Fruit fly (Drosophila melanogaster) whole organism, embryonic: Measurements from ENCODE around the gene eco.

Source experiments
- ATbp ChIP-seq: fragments of 200-800 bp; sonication (Bioruptor generic); optimal IDR thresholded peaks from 2 replicates; lab custom pipeline; 2017; ENCODE audit warnings: missing biosample characterization, mild to moderate bottlenecking, missing genetic modification characterization, missing genetic modification reagents
- CG11093 ChIP-seq: fragments of 200-800 bp; sonication (Bioruptor generic); IDR thresholded peaks from 3 replicates; pipeline ENCODE4 v1.3.6; 2022; ENCODE audit warnings: missing biosample characterization, missing genetic modification characterization
- CG11456 ChIP-seq: fragments of 200-800 bp; sonication (Bioruptor generic); IDR thresholded peaks from 3 replicates; pipeline ENCODE4 v1.3.6; 2022; ENCODE audit warnings: missing biosample characterization, missing genetic modification characterization
- CG14667 ChIP-seq: fragments of 200-800 bp; sonication (Bioruptor generic); IDR thresholded peaks from 2 replicates; pipeline ENCODE4 v1.3.6; 2022; ENCODE audit warnings: missing biosample characterization, missing genetic modification characterization
- CG14965 ChIP-seq: fragments of 200-800 bp; sonication (Bioruptor generic); optimal IDR thresholded peaks from 2 replicates; lab custom pipeline; 2016; ENCODE audit warnings: missing biosample characterization, missing genetic modification characterization, borderline replicate concordance
- CG1603 ChIP-seq: fragments of 200-800 bp; sonication (Bioruptor generic); optimal IDR thresholded peaks from 2 replicates; lab custom pipeline; 2019; ENCODE audit warnings: missing biosample characterization, mild to moderate bottlenecking, missing genetic modification characterization, moderate library complexity
- CG16779 ChIP-seq: fragments of 200-800 bp; sonication (Bioruptor generic); IDR thresholded peaks from 2 replicates; pipeline ENCODE4 v1.3.6; 2022; ENCODE audit warnings: missing biosample characterization, missing genetic modification characterization
- CG17568 ChIP-seq: fragments of 200-800 bp; sonication (Bioruptor generic); optimal IDR thresholded peaks from 2 replicates; lab custom pipeline; 2018; ENCODE audit warnings: missing biosample characterization, mild to moderate bottlenecking, missing genetic modification characterization, moderate library complexity
- CG2199 ChIP-seq: fragments of 200-800 bp; sonication (Bioruptor generic); IDR thresholded peaks from 3 replicates; pipeline ENCODE4 v1.3.6; 2022; ENCODE audit warnings: missing biosample characterization, missing genetic modification characterization
- CG33557 ChIP-seq: fragments of 200-800 bp; sonication (Bioruptor generic); optimal IDR thresholded peaks from 2 replicates; lab custom pipeline; 2019; ENCODE audit warnings: missing biosample characterization, mild to moderate bottlenecking, missing genetic modification characterization, moderate library complexity
- CG6654 ChIP-seq: fragments of 200-800 bp; sonication (Bioruptor generic); optimal IDR thresholded peaks from 2 replicates; lab custom pipeline; 2017; ENCODE audit warnings: missing biosample characterization, mild to moderate bottlenecking, missing genetic modification characterization
- CG8089 ChIP-seq: fragments of 200-800 bp; sonication (Bioruptor generic); optimal IDR thresholded peaks from 3 replicates; lab custom pipeline; 2016; ENCODE audit warnings: missing biosample characterization, missing genetic modification characterization
- CG8924 ChIP-seq: fragments of 200-800 bp; optimal IDR thresholded peaks from 3 replicates; lab custom pipeline; 2019; ENCODE audit warnings: missing biosample characterization, mild to moderate bottlenecking, missing genetic modification characterization, moderate library complexity
- Dek ChIP-seq: fragments of 200-800 bp; sonication (Bioruptor generic); optimal IDR thresholded peaks from 3 replicates; lab custom pipeline; 2019; ENCODE audit warnings: missing biosample characterization, mild to moderate bottlenecking, missing genetic modification characterization, moderate library complexity
- Ets65A ChIP-seq: fragments of 200-800 bp; sonication (Bioruptor generic); peaks from one replicate; lab custom pipeline; 2016; ENCODE audit warnings: missing biosample characterization, missing genetic modification characterization
- HmgZ ChIP-seq: fragments of 200-800 bp; sonication (Bioruptor generic); optimal IDR thresholded peaks from 2 replicates; lab custom pipeline; 2018; ENCODE audit warnings: missing biosample characterization, mild to moderate bottlenecking, missing genetic modification characterization
- Hmx ChIP-seq: fragments of 200-800 bp; sonication (Bioruptor generic); optimal IDR thresholded peaks from 2 replicates; lab custom pipeline; 2016; ENCODE audit warnings: missing biosample characterization, missing genetic modification characterization
- Hr39 ChIP-seq: fragments of >200 bp; optimal IDR thresholded peaks from 2 replicates; lab custom pipeline; 2017
- Hr51 ChIP-seq, 2 experiments: fragments of 200-800 bp; sonication (Bioruptor generic); optimal IDR thresholded peaks; 2 replicates in 1 of 2; 3 replicates in 1 of 2; lab custom pipeline; 2016 to 2018; ENCODE audit warnings: missing biosample characterization in 2 of 2, missing genetic modification characterization in 2 of 2, mild to moderate bottlenecking in 1 of 2, moderate library complexity in 1 of 2
- MBD-R2 ChIP-seq: fragments of 200-800 bp; sonication (Bioruptor generic); IDR thresholded peaks from 2 replicates; pipeline ENCODE4 v1.3.6; 2022; ENCODE audit warnings: missing biosample characterization, missing genetic modification characterization
- Meics ChIP-seq: fragments of 200-800 bp; sonication (Bioruptor generic); optimal IDR thresholded peaks from 2 replicates; lab custom pipeline; 2017; ENCODE audit warnings: missing biosample characterization, mild to moderate bottlenecking, missing genetic modification characterization
- NC2α ChIP-seq: fragments of 200-800 bp; sonication (Bioruptor generic); optimal IDR thresholded peaks from 2 replicates; lab custom pipeline; 2016; ENCODE audit warnings: missing biosample characterization, missing genetic modification characterization
- Stat92E ChIP-seq, 3 experiments: fragments of >200 bp in 2 of 3; fragments of 200-800 bp in 1 of 3; sonication (Bioruptor generic) in 1 of 3; optimal IDR thresholded peaks; 2 replicates each; lab custom pipeline; 2017 to 2019; ENCODE audit warnings: missing biosample characterization in 3 of 3, missing genetic modification characterization in 3 of 3, mild to moderate bottlenecking in 1 of 3, moderate library complexity in 1 of 3
- Taf1 ChIP-seq: fragments of 200-800 bp; sonication (Bioruptor generic); IDR thresholded peaks from 2 replicates; pipeline ENCODE4 v1.3.6; 2022; ENCODE audit warnings: missing biosample characterization, missing genetic modification characterization
- Xrp1 ChIP-seq: fragments of 200-800 bp; sonication (Bioruptor generic); IDR thresholded peaks from 2 replicates; pipeline ENCODE4 v1.3.6; 2022; ENCODE audit warnings: missing biosample characterization, missing genetic modification characterization
- ase ChIP-seq: fragments of 200-800 bp; sonication (Bioruptor generic); IDR thresholded peaks from 3 replicates; pipeline ENCODE4 v1.3.6; 2022; ENCODE audit warnings: missing biosample characterization, missing genetic modification characterization
- danr ChIP-seq: fragments of 200-800 bp; sonication (Bioruptor generic); IDR thresholded peaks from 2 replicates; pipeline ENCODE4 v1.3.6; 2022; ENCODE audit warnings: missing biosample characterization, missing genetic modification characterization
- gfzf ChIP-seq: fragments of 200-800 bp; sonication (Bioruptor generic); optimal IDR thresholded peaks from 2 replicates; lab custom pipeline; 2016; ENCODE audit warnings: missing biosample characterization, mild to moderate bottlenecking, missing genetic modification characterization, moderate library complexity
- gsb ChIP-seq: fragments of 200-800 bp; sonication (Bioruptor generic); IDR thresholded peaks from 2 replicates; pipeline ENCODE4 v1.3.6; 2022; ENCODE audit warnings: missing biosample characterization, missing genetic modification characterization
- insv ChIP-seq, 2 experiments: fragments of 200-800 bp; sonication (Bioruptor generic); optimal IDR thresholded peaks; 3 replicates each; lab custom pipeline; 2016 to 2018; ENCODE audit warnings: missing biosample characterization in 2 of 2, missing genetic modification characterization in 2 of 2
- klu ChIP-seq: fragments of 200-800 bp; sonication (Bioruptor generic); IDR thresholded peaks from 2 replicates; pipeline ENCODE4 v1.3.6; 2022; ENCODE audit warnings: missing biosample characterization, missing genetic modification characterization
- lov ChIP-seq, 2 experiments: fragments of 200-800 bp in 1 of 2; fragments of >200 bp in 1 of 2; sonication (Bioruptor generic) in 1 of 2; IDR thresholded peaks in 1 of 2; optimal IDR thresholded peaks in 1 of 2; 2 replicates in 1 of 2; 3 replicates in 1 of 2; pipeline versions ENCODE4 v1.3.6 to Lab custom; 2017 to 2022; ENCODE audit warnings: missing biosample characterization in 1 of 2, missing genetic modification characterization in 1 of 2
- nom ChIP-seq: fragments of 200-800 bp; sonication (Bioruptor generic); optimal IDR thresholded peaks from 2 replicates; lab custom pipeline; 2017; ENCODE audit warnings: missing biosample characterization, missing genetic modification characterization, mild to moderate bottlenecking, moderate library complexity, missing genetic modification reagents
- onecut ChIP-seq: fragments of 200-800 bp; sonication (Bioruptor generic); IDR thresholded peaks from 2 replicates; pipeline ENCODE4 v1.3.6; 2022; ENCODE audit warnings: missing biosample characterization, missing genetic modification characterization
- pho ChIP-seq: fragments of 200-800 bp; sonication (Bioruptor generic); optimal IDR thresholded peaks from 2 replicates; lab custom pipeline; 2016; ENCODE audit warnings: missing biosample characterization, missing genetic modification characterization
- sens ChIP-seq: fragments of 200-800 bp; sonication (Bioruptor generic); peaks from one replicate; lab custom pipeline; 2016; ENCODE audit warnings: missing biosample characterization, missing genetic modification characterization
- sug ChIP-seq: fragments of 200-800 bp; optimal IDR thresholded peaks from 2 replicates; lab custom pipeline; 2019; ENCODE audit warnings: missing biosample characterization, mild to moderate bottlenecking, missing genetic modification characterization, moderate library complexity
- vvl ChIP-seq: fragments of 200-800 bp; sonication (Bioruptor generic); IDR thresholded peaks from 2 replicates; pipeline ENCODE4 v1.3.6; 2022; ENCODE audit warnings: missing biosample characterization, missing genetic modification characterization

The eco gene

DNA sequence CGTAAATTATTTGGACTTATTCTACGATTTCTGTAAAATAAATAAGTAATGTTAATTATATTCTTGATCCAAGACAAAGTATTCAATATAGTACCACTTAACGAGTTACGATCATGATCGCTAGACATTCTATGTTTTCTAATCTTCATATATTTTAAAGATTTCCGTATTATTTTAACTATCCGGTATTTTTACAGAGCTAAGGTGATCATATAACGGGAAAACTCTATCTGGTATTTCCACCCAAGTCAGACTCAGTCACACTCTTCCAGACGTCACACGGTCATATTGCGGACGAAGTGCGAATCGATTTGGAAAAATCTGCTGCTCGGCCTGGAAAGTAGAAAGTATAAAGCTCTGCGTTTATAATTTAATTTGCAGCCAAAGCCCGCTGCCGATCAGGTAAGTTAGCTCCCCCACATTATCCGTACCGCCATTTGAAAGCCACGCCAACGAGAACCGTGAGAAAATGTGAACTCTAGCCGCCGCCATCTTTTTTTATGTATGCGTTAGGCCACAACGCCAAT, at the start of gene eco, which contains the start of gene lark (continued):
- no peak for TF ChIP-seq Xrp1
- peak; percentile 2 for TF ChIP-seq CG33557 (GFP tag; lab: Kevin White, UChicago)
- TF ChIP-seq CG8924 (tag; lab: Kevin White, UChicago), result peak; percentile 4
- TF ChIP-seq klu, result no peak
- no peak for TF ChIP-seq ase (GFP tag; lab: Robert Waterston, UW)
- no peak for TF ChIP-seq CG17568 (GFP tag; lab: Kevin White, UChicago)
- no peak for TF ChIP-seq HmgZ (tag; lab: Kevin White, UChicago)
- peak; percentile 74 for TF ChIP-seq sens (GFP tag; lab: Kevin White, UChicago)
- no peak for TF ChIP-seq Meics
- TF ChIP-seq Hr39 (lab: Kevin White, UChicago), result no peak
- no peak for TF ChIP-seq Hmx (GFP tag; lab: Kevin White, UChicago)
- TF ChIP-seq NC2α (GFP tag; lab: Kevin White, UChicago), result no peak
- no peak for TF ChIP-seq insv (GFP tag; optimal IDR thresholded peaks at IDR 0.05; lab: Kevin White, UChicago)
- TF ChIP-seq ATbp (GFP tag; lab: Kevin White, UChicago), result no peak
- no peak for TF ChIP-seq danr (GFP tag; lab: Robert Waterston, UW)
- TF ChIP-seq CG11456 (GFP tag; lab: Robert Waterston, UW), result no peak
- TF ChIP-seq gfzf (GFP tag; lab: Kevin White, UChicago), result peak; percentile 89
- TF ChIP-seq vvl (GFP tag; lab: Robert Waterston, UW), result 0 out of 2 replicates have a peak, but pooled peaks have one; percentile 10
- no peak for TF ChIP-seq CG6654 (GFP tag; lab: Kevin White, UChicago)
- TF ChIP-seq CG1603 (tag; lab: Kevin White, UChicago), result peak; percentile 61
- TF ChIP-seq CG14667, result no peak
- TF ChIP-seq nom (GFP tag; lab: Kevin White, UChicago), result peak; percentile 57
- peak in 1 of 3 experiments; percentile 4 for TF ChIP-seq Stat92E (GFP tag; optimal IDR thresholded peaks at IDR 0.05; lab: Kevin White, UChicago)
- TF ChIP-seq MBD-R2 (GFP tag; lab: Robert Waterston, UW), result peak; percentile 23; the same call in 1 of the 2 replicates
- no peak for TF ChIP-seq gsb (GFP tag; lab: Robert Waterston, UW)
- TF ChIP-seq pho (GFP tag; lab: Kevin White, UChicago), result no peak
- no peak for TF ChIP-seq Dek
- TF ChIP-seq CG8089 (GFP tag; lab: Kevin White, UChicago), result no peak
- TF ChIP-seq sug (tag; lab: Kevin White, UChicago), result no peak
- no peak for TF ChIP-seq CG14965
- no peak for TF ChIP-seq CG11093 (GFP tag; lab: Robert Waterston, UW)
- TF ChIP-seq CG16779 (GFP tag; lab: Robert Waterston, UW), result no peak
- no peak for TF ChIP-seq Taf1 (GFP tag; lab: Robert Waterston, UW)
- peak; percentile 77 for TF ChIP-seq onecut
- no peak for TF ChIP-seq CG2199 (GFP tag; lab: Robert Waterston, UW)

DNA sequence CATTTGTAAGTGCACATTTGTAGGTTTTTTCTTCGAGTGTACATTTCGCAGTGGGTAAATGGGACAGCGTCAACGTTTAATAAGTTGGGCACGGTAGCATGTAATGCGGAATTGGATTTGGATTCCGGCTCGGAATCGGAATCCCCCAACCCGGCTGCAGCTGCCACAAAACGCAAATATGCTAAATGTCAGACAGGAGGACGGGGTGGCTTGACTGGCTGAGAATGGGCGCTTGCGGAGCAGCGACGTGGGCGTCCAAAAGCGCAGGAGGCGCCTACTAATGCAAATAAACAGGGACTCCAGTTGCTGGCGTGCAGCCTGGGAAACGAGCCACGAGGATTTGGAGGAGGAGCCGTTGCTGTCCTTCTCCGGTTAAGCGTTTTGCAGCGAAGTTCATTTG, 48.7 kb upstream of the eco start, which contains the start of gene CG8564:
Gene CG8564, minus strand, starts transcription at position 101 of the 400 bp plus-strand sequence.
- TF ChIP-seq Ets65A (GFP tag; lab: Kevin White, UChicago), result peak; percentile 13
- no peak for TF ChIP-seq lov (optimal IDR thresholded peaks at IDR 0.05; lab: Kevin White, UChicago)
- TF ChIP-seq lov (GFP tag; IDR thresholded peaks at IDR 0.05; lab: Robert Waterston, UW), result 0 out of 3 replicates have a peak, but pooled peaks have one; percentile 37
- no peak for TF ChIP-seq Hr51 (GFP tag; optimal IDR thresholded peaks at IDR 0.05; lab: Kevin White, UChicago)
